Worm (Caenorhabditis elegans): Measurements from ENCODE around the gene nspg-14.
A peak's percentile ranks its signal among the peaks of the same experiment; 100 is the strongest.

Gene nspg-14

DNA sequence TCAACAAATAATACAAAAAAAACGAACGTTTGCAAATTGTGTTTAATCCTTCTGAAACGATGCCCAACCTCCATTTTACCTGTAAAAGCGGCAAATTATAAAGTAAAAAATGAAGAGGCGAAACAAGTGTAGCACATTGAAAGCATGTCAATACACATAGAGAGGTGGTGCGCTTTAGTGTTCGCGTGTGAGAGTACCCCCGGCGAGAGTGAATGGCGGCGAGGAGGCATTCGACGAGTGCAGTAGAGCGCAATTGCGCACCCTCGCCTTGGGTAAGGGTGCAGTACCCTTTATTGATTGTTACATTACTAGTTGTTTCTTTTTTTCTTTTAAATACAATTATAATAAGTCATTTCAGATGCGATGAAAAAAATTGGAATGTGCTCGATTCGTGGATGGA lies 22.4 kb downstream of the nspg-14 start, which contains the start of gene hst-6 (continued):
- no peak for TF ChIP-seq zag-1 (tag; optimal IDR thresholded peaks at IDR 0.05)
- no peak for TF ChIP-seq tag-97 (GFP tag; IDR thresholded peaks at IDR 0.05)
- no peak for TF ChIP-seq F10B5.3 (tag; optimal IDR thresholded peaks at IDR 0.05)
- peak; percentile 53 for TF ChIP-seq hlh-30 (tag; optimal IDR thresholded peaks at IDR 0.05; ENCODE audit: insufficient read depth)
- TF ChIP-seq dpl-1 (GFP tag; optimal IDR thresholded peaks at IDR 0.05): peak; percentile 43
- no peak for TF ChIP-seq skn-1 (tag; optimal IDR thresholded peaks at IDR 0.05)
- TF ChIP-seq ces-1 (GFP tag; optimal IDR thresholded peaks at IDR 0.05): no peak
- no peak for TF ChIP-seq mxl-2 (GFP tag; conservative IDR thresholded peaks at IDR 0.05)
- no peak for TF ChIP-seq Y75B8A.6 (GFP tag; IDR thresholded peaks at IDR 0.05)
- peak; percentile 96 for TF ChIP-seq lin-38 (GFP tag; IDR thresholded peaks at IDR 0.05)
- TF ChIP-seq hlh-11 (tag; optimal IDR thresholded peaks at IDR 0.05): peak; percentile 72
- no peak for TF ChIP-seq ceh-62 (tag; optimal IDR thresholded peaks at IDR 0.05)
- TF ChIP-seq zip-11 (GFP tag; IDR thresholded peaks at IDR 0.05): no peak
- TF ChIP-seq set-16 (GFP tag; IDR thresholded peaks at IDR 0.05): no peak
- no peak for TF ChIP-seq lim-7 (GFP tag; IDR thresholded peaks at IDR 0.05)
- peak; percentile 23 for TF ChIP-seq spr-1 (tag; optimal IDR thresholded peaks at IDR 0.05)
- no peak for TF ChIP-seq F26F4.8 (GFP tag; conservative IDR thresholded peaks at IDR 0.05)
- no peak for TF ChIP-seq daf-19 (GFP tag; conservative IDR thresholded peaks at IDR 0.05)
- no peak for TF ChIP-seq Y48G9A.11 (GFP tag; IDR thresholded peaks at IDR 0.05)
- peak in 1 of 2 experiments; percentile 50 for TF ChIP-seq mdl-1 (tag; optimal IDR thresholded peaks at IDR 0.05)
- TF ChIP-seq vab-7 (GFP tag; IDR thresholded peaks at IDR 0.05): 0 out of 2 replicates have a peak, but pooled peaks have one; percentile 15
- TF ChIP-seq mep-1 (tag; optimal IDR thresholded peaks at IDR 0.05): peak; percentile 86
- TF ChIP-seq lin-29 (GFP tag; IDR thresholded peaks at IDR 0.05): no peak
- no peak for TF ChIP-seq ceh-82 (tag; optimal IDR thresholded peaks at IDR 0.05)
- no peak for TF ChIP-seq cey-2 (tag; optimal IDR thresholded peaks at IDR 0.05; ENCODE audit: borderline replicate concordance, insufficient read depth)
- no peak for TF ChIP-seq fkh-10 (GFP tag; optimal IDR thresholded peaks at IDR 0.05)
- TF ChIP-seq unc-39 (tag; optimal IDR thresholded peaks at IDR 0.05): no peak
- TF ChIP-seq F44E2.7 (GFP tag; IDR thresholded peaks at IDR 0.05): no peak
- TF ChIP-seq lin-15B (tag; optimal IDR thresholded peaks at IDR 0.05): no peak
- TF ChIP-seq aha-1 (tag): peak; percentile 91
- peak; percentile 63 for TF ChIP-seq dmd-6 (GFP tag; IDR thresholded peaks at IDR 0.05)
- no peak for TF ChIP-seq daf-16 (GFP tag; optimal IDR thresholded peaks at IDR 0.05)
- peak; percentile 36 for TF ChIP-seq daf-16 (tag; optimal IDR thresholded peaks at IDR 0.05)
- TF ChIP-seq unc-62 (GFP tag; optimal IDR thresholded peaks at IDR 0.05 in 1 of 2): peak in 1 of 2 experiments; percentile 98
- TF ChIP-seq unc-62 (tag; optimal IDR thresholded peaks at IDR 0.05): no peak
- peak; percentile 10 for TF ChIP-seq nhr-77 (tag; optimal IDR thresholded peaks at IDR 0.05)
- TF ChIP-seq zfp-2 (tag; optimal IDR thresholded peaks at IDR 0.05): no peak
- TF ChIP-seq dve-1 (tag; optimal IDR thresholded peaks at IDR 0.05; ENCODE audit: insufficient read depth): peak; percentile 66
- no peak for TF ChIP-seq ztf-7 (tag; optimal IDR thresholded peaks at IDR 0.05)
- no peak for TF ChIP-seq duxl-1 (tag; optimal IDR thresholded peaks at IDR 0.05; ENCODE audit: poor library complexity)
- no peak for TF ChIP-seq sdz-12 (GFP tag; optimal IDR thresholded peaks at IDR 0.05)
- no peak for TF ChIP-seq ZK546.5 (tag; optimal IDR thresholded peaks at IDR 0.05)
- no peak for TF ChIP-seq ceh-44 (GFP tag; IDR thresholded peaks at IDR 0.05)
- TF ChIP-seq nhr-41 (GFP tag; IDR thresholded peaks at IDR 0.05): no peak
- no peak for TF ChIP-seq nhr-25 (tag; optimal IDR thresholded peaks at IDR 0.05; ENCODE audit: borderline replicate concordance, insufficient read depth)
- peak; percentile 68 for TF ChIP-seq egl-43 (GFP tag; IDR thresholded peaks at IDR 0.05)
- TF ChIP-seq daf-12 (tag; optimal IDR thresholded peaks at IDR 0.05): no peak
- no peak for TF ChIP-seq lir-3 (tag; optimal IDR thresholded peaks at IDR 0.05)
- no peak for TF ChIP-seq F49E8.2 (tag; optimal IDR thresholded peaks at IDR 0.05; ENCODE audit: borderline replicate concordance)
- peak; percentile 69 for TF ChIP-seq lin-13 (GFP tag; optimal IDR thresholded peaks at IDR 0.05)
- no peak for TF ChIP-seq php-3 (GFP tag; IDR thresholded peaks at IDR 0.05)
- TF ChIP-seq madf-9 (GFP tag; conservative IDR thresholded peaks at IDR 0.05): no peak
